Worm (Caenorhabditis elegans) whole organism, L4 larva: ENCODE results near the gene ZC262.7.
A peak's percentile ranks its signal among the peaks of the same experiment; 100 is the strongest.

Experiments
- F37D6.2 ChIP-seq: sonication (generic microtip); optimal IDR thresholded peaks from 2 replicates; lab custom pipeline; 2016; ENCODE audit warnings: mild to moderate bottlenecking, missing genetic modification characterization, missing compliant biosample characterization
- T20F7.1 ChIP-seq: fragments of 200-800 bp; sonication (Bioruptor generic); optimal IDR thresholded peaks from 2 replicates; lab custom pipeline; 2018; ENCODE audit warnings: mild to moderate bottlenecking, missing genetic modification characterization, missing compliant biosample characterization
- T26A8.4 ChIP-seq: fragments of 200-800 bp; sonication (Bioruptor generic); IDR thresholded peaks from 2 replicates; pipeline ENCODE4 v1.3.6; 2022; ENCODE audit warnings: missing genetic modification characterization, missing compliant biosample characterization
- Y48G9A.11 ChIP-seq: fragments of 200-800 bp; sonication (Bioruptor generic); IDR thresholded peaks from 2 replicates; pipeline ENCODE4 v1.3.6; 2022; ENCODE audit warnings: missing genetic modification reagents, missing genetic modification characterization, missing compliant biosample characterization
- Y75B8A.6 ChIP-seq: fragments of 200-800 bp; sonication (Bioruptor generic); IDR thresholded peaks from 2 replicates; pipeline ENCODE4 v1.3.6; 2022; ENCODE audit warnings: missing genetic modification reagents, missing genetic modification characterization, missing compliant biosample characterization
- ama-1 ChIP-seq: fragments of 150-350 bp; optimal IDR thresholded peaks from 2 replicates; lab custom pipeline; 2014; ENCODE audit warnings: inconsistent platforms, mixed read lengths
- arid-1 ChIP-seq: fragments of 200-800 bp; sonication (Bioruptor generic); conservative IDR thresholded peaks from 2 replicates; pipeline ENCODE4 v1.3.6; 2022; ENCODE audit warnings: missing genetic modification reagents, missing genetic modification characterization, missing compliant biosample characterization
- ceh-20 ChIP-seq: fragments of 200-800 bp; sonication (Bioruptor generic); IDR thresholded peaks from 2 replicates; pipeline ENCODE4 v1.3.6; 2022; ENCODE audit warnings: missing genetic modification reagents, missing genetic modification characterization, missing compliant biosample characterization
- ces-1 ChIP-seq: fragments of 150-350 bp; sonication (generic microtip); optimal IDR thresholded peaks from 4 replicates; lab custom pipeline; 2014; ENCODE audit warnings: missing biosample characterization, missing genetic modification reagents, missing genetic modification characterization
- ctbp-1 ChIP-seq: fragments of 200-800 bp; sonication (Bioruptor generic); IDR thresholded peaks from 2 replicates; pipeline ENCODE4 v1.3.6; 2022; ENCODE audit warnings: missing genetic modification reagents, missing genetic modification characterization, missing compliant biosample characterization
- daf-16 ChIP-seq, 3 experiments: sonication (generic microtip); optimal IDR thresholded peaks; 2 replicates each; lab custom pipeline; 2016 to 2017; ENCODE audit warnings: missing genetic modification characterization in 3 of 3, missing genetic modification reagents in 3 of 3, mild to moderate bottlenecking in 2 of 3, missing compliant biosample characterization in 2 of 3, missing biosample characterization in 1 of 3, moderate library complexity in 1 of 3
- dpl-1 ChIP-seq: fragments of 150-350 bp; optimal IDR thresholded peaks from 2 replicates; lab custom pipeline; 2014; ENCODE audit warnings: missing biosample characterization, missing genetic modification reagents, missing genetic modification characterization
- duxl-1 ChIP-seq: sonication (generic microtip); optimal IDR thresholded peaks from 2 replicates; lab custom pipeline; 2016; ENCODE audit warnings: mild to moderate bottlenecking, missing genetic modification characterization, moderate library complexity, missing compliant biosample characterization; ENCODE audit not compliant: poor library complexity
- fkh-10 ChIP-seq: fragments of 150-350 bp; optimal IDR thresholded peaks from 2 replicates; lab custom pipeline; 2014; ENCODE audit warnings: missing biosample characterization, missing genetic modification reagents, missing genetic modification characterization
- fos-1 ChIP-seq: fragments of 150-350 bp; optimal IDR thresholded peaks from 2 replicates; lab custom pipeline; 2014; ENCODE audit warnings: missing biosample characterization, missing genetic modification characterization
- hlh-11 ChIP-seq: fragments of 200-800 bp; sonication (Bioruptor generic); optimal IDR thresholded peaks from 2 replicates; lab custom pipeline; 2018; ENCODE audit warnings: mild to moderate bottlenecking, missing genetic modification characterization, missing compliant biosample characterization
- hlh-30 ChIP-seq: sonication (generic microtip); optimal IDR thresholded peaks from 2 replicates; lab custom pipeline; 2017; ENCODE audit warnings: antibody characterized with exemption, mild to moderate bottlenecking, missing genetic modification characterization, missing compliant biosample characterization; ENCODE audit not compliant: insufficient read depth
- lim-7 ChIP-seq: fragments of 200-800 bp; sonication (Bioruptor generic); IDR thresholded peaks from 2 replicates; pipeline ENCODE4 v1.3.6; 2022; ENCODE audit warnings: missing genetic modification characterization, missing compliant biosample characterization
- lin-13 ChIP-seq: fragments of 150-350 bp; optimal IDR thresholded peaks from 2 replicates; lab custom pipeline; 2014; ENCODE audit warnings: missing biosample characterization, missing genetic modification reagents, missing genetic modification characterization
- lin-15B ChIP-seq: fragments of 150-350 bp; sonication (generic microtip); optimal IDR thresholded peaks from 3 replicates; lab custom pipeline; 2014; ENCODE audit warnings: missing biosample characterization, missing genetic modification characterization
- lin-29 ChIP-seq: fragments of 200-800 bp; sonication (Bioruptor generic); IDR thresholded peaks from 2 replicates; pipeline ENCODE4 v1.3.6; 2022; ENCODE audit warnings: missing genetic modification reagents, missing genetic modification characterization, missing compliant biosample characterization
- lir-3 ChIP-seq: sonication (generic microtip); optimal IDR thresholded peaks from 2 replicates; lab custom pipeline; 2016; ENCODE audit warnings: mild to moderate bottlenecking, missing genetic modification characterization, missing compliant biosample characterization
- lsy-2 ChIP-seq, 2 experiments: fragments of 150-350 bp in 1 of 2; sonication (generic microtip) in 1 of 2; optimal IDR thresholded peaks; 2 replicates each; lab custom pipeline; 2014 to 2017; ENCODE audit warnings: missing biosample characterization in 2 of 2, missing genetic modification characterization in 2 of 2
- madf-9 ChIP-seq: fragments of 200-800 bp; sonication (Bioruptor generic); conservative IDR thresholded peaks from 2 replicates; pipeline ENCODE4 v1.3.6; 2022; ENCODE audit warnings: missing genetic modification reagents, missing genetic modification characterization, missing compliant biosample characterization
- mep-1 ChIP-seq: fragments of 150-350 bp; sonication (generic microtip); optimal IDR thresholded peaks from 3 replicates; lab custom pipeline; 2014; ENCODE audit warnings: missing biosample characterization, missing genetic modification characterization
- mes-2 ChIP-seq: sonication (generic microtip); optimal IDR thresholded peaks from 2 replicates; lab custom pipeline; 2016; ENCODE audit warnings: missing genotype, mild to moderate bottlenecking, missing genetic modification characterization, missing compliant biosample characterization; ENCODE audit not compliant: poor library complexity, severe bottlenecking
- mxl-3 ChIP-seq: fragments of 200-800 bp; sonication (Bioruptor generic); optimal IDR thresholded peaks from 2 replicates; lab custom pipeline; 2018; ENCODE audit warnings: mild to moderate bottlenecking, missing genetic modification characterization, missing compliant biosample characterization
- nhr-102 ChIP-seq: sonication (generic microtip); optimal IDR thresholded peaks from 2 replicates; lab custom pipeline; 2016; ENCODE audit warnings: mild to moderate bottlenecking, missing genetic modification characterization, moderate library complexity, missing compliant biosample characterization
- nhr-42 ChIP-seq: fragments of 200-800 bp; sonication (Bioruptor generic); IDR thresholded peaks from 2 replicates; pipeline ENCODE4 v1.3.6; 2022; ENCODE audit warnings: missing genetic modification characterization, missing compliant biosample characterization
- nhr-48 ChIP-seq: sonication (generic microtip); optimal IDR thresholded peaks from 2 replicates; lab custom pipeline; 2016; ENCODE audit warnings: mild to moderate bottlenecking, missing genetic modification characterization, missing compliant biosample characterization
- nhr-77 ChIP-seq: fragments of 150-350 bp; optimal IDR thresholded peaks from 2 replicates; lab custom pipeline; 2014; ENCODE audit warnings: missing biosample characterization, missing genetic modification characterization
- pha-4 ChIP-seq, 2 experiments: fragments of 150-350 bp in 1 of 2; fragments of 200-800 bp in 1 of 2; sonication (Bioruptor generic) in 1 of 2; IDR thresholded peaks in 1 of 2; optimal IDR thresholded peaks in 1 of 2; 2 replicates each; pipeline versions ENCODE4 v1.3.6 to Lab custom; 2014 to 2022; ENCODE audit warnings: missing genetic modification characterization in 2 of 2, missing genetic modification reagents in 2 of 2, missing biosample characterization in 1 of 2, missing compliant biosample characterization in 1 of 2
- php-3 ChIP-seq: fragments of 200-800 bp; sonication (Bioruptor generic); IDR thresholded peaks from 2 replicates; pipeline ENCODE4 v1.3.6; 2022; ENCODE audit warnings: missing genetic modification reagents, missing genetic modification characterization, missing compliant biosample characterization
- pqm-1 ChIP-seq: sonication (generic microtip); optimal IDR thresholded peaks from 2 replicates; lab custom pipeline; 2017; ENCODE audit warnings: missing biosample characterization, missing genetic modification characterization
- rbr-2 ChIP-seq: sonication (generic microtip); optimal IDR thresholded peaks from 2 replicates; lab custom pipeline; 2016; ENCODE audit warnings: missing genotype, missing genetic modification characterization, missing compliant biosample characterization
- ztf-7 ChIP-seq: fragments of 150-350 bp; optimal IDR thresholded peaks from 2 replicates; lab custom pipeline; 2014; ENCODE audit warnings: missing biosample characterization, missing genetic modification characterization

Gene ZC262.7

ce11 chrIII:8356407-8356881 is 12.3 kb upstream of the ZC262.7 start (continued):
- peak; percentile 43 for TF ChIP-seq ama-1 (lab: Kevin White, UChicago)
- TF ChIP-seq dpl-1 (GFP tag; lab: Kevin White, UChicago), result peak; percentile 73
- peak; percentile 49; the same call in 1 of the 2 replicates for TF ChIP-seq lim-7 (GFP tag; lab: Robert Waterston, UW)
- no peak for TF ChIP-seq fos-1 (tag; lab: Kevin White, UChicago)
- TF ChIP-seq mxl-3 (GFP tag; lab: Kevin White, UChicago), result peak; percentile 71
- peak; percentile 92 for TF ChIP-seq mep-1 (tag; lab: Kevin White, UChicago)
- 0 out of 2 replicates have a peak, but pooled peaks have one; percentile 14 for TF ChIP-seq ceh-20 (GFP tag; lab: Robert Waterston, UW)
- no peak for TF ChIP-seq nhr-42 (GFP tag; lab: Robert Waterston, UW)
- peak; percentile 77 to 91 for TF ChIP-seq lsy-2 (tag; optimal IDR thresholded peaks at IDR 0.05; lab: Kevin White, UChicago)
- TF ChIP-seq arid-1 (GFP tag; lab: Robert Waterston, UW), result peak; percentile 27; the same call in 1 of the 2 replicates
- TF ChIP-seq hlh-30, result peak; percentile 68
- TF ChIP-seq mes-2 (tag; lab: Kevin White, UChicago), result peak; percentile 1
- no peak for TF ChIP-seq lir-3 (tag; lab: Kevin White, UChicago)
- TF ChIP-seq T20F7.1 (GFP tag; lab: Kevin White, UChicago), result peak; percentile 72
- TF ChIP-seq lin-15B (tag; lab: Kevin White, UChicago), result no peak
- peak; percentile 79 for TF ChIP-seq lin-13 (GFP tag; lab: Kevin White, UChicago)
- TF ChIP-seq ces-1 (GFP tag; lab: Kevin White, UChicago), result peak; percentile 64
- peak; percentile 65 for TF ChIP-seq ctbp-1 (GFP tag; lab: Robert Waterston, UW)
- TF ChIP-seq nhr-77, result peak; percentile 58
- no peak for TF ChIP-seq pha-4 (GFP tag; IDR thresholded peaks at IDR 0.05; lab: Robert Waterston, UW)
- TF ChIP-seq pha-4 (tag; optimal IDR thresholded peaks at IDR 0.05; lab: Kevin White, UChicago), result peak; percentile 43
- no peak for TF ChIP-seq lin-29
- peak; percentile 81 for TF ChIP-seq rbr-2 (tag; lab: Kevin White, UChicago)
- TF ChIP-seq nhr-48 (tag; lab: Kevin White, UChicago), result peak; percentile 62
- no peak for TF ChIP-seq madf-9 (GFP tag; lab: Robert Waterston, UW)
- TF ChIP-seq Y75B8A.6, result no peak
- TF ChIP-seq pqm-1 (tag; lab: Kevin White, UChicago), result peak; percentile 3
- peak; percentile 51 for TF ChIP-seq T26A8.4
- peak; percentile 40 for TF ChIP-seq nhr-102
- TF ChIP-seq ztf-7, result peak; percentile 50
- peak; percentile 37 for TF ChIP-seq duxl-1
- TF ChIP-seq fkh-10 (GFP tag; lab: Kevin White, UChicago), result peak; percentile 33
- TF ChIP-seq hlh-11 (tag; lab: Kevin White, UChicago), result peak; percentile 83
- TF ChIP-seq daf-16 (GFP tag; optimal IDR thresholded peaks at IDR 0.05; lab: Kevin White, UChicago), result peak in 1 of 2 experiments; percentile 28
- peak; percentile 15 for TF ChIP-seq daf-16 (tag; optimal IDR thresholded peaks at IDR 0.05; lab: Kevin White, UChicago)
- peak; percentile 50 for TF ChIP-seq F37D6.2 (tag; lab: Kevin White, UChicago)
- TF ChIP-seq php-3 (GFP tag; lab: Robert Waterston, UW), result no peak

DNA sequence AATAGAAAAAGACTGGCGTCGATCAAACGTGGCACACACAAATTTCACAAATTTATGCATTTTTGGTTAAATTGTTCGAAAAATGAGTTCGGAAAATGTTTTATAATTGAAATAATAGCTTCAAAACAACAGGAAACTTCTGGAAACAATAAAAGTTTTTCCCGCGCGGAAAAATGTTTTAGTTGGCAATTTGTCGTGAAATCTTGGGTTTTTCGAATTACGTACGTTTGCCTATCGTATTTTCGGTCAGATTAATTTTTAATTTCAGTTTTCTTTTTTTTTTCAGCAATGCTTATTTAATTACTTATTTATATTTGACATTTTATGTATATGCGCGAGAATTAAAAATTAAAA is 11.3 kb upstream of the ZC262.7 start:
- TF ChIP-seq Y48G9A.11 (0 out of 2 replicates have a peak, but pooled peaks have one; percentile 9), lin-29 (no peak)
- TF ChIP-seq, all 104 proteins: peak for 1
